Worm (Caenorhabditis elegans) whole organism, L4 larva: Measurements from ENCODE around the gene srh-295.

ENCODE experiments used
- F10B5.3 ChIP-seq: sonication (generic microtip); optimal IDR thresholded peaks from 2 replicates; lab custom pipeline; 2016; ENCODE audit warnings: mild to moderate bottlenecking, missing genetic modification characterization, missing compliant biosample characterization
- F44E2.7 ChIP-seq: fragments of 200-800 bp; sonication (Bioruptor generic); IDR thresholded peaks from 2 replicates; pipeline ENCODE4 v2.1.2; 2022; ENCODE audit warnings: missing genetic modification characterization, missing compliant biosample characterization
- Y105C5A.15 ChIP-seq: fragments of 200-800 bp; sonication (Bioruptor generic); IDR thresholded peaks from 2 replicates; pipeline ENCODE4 v1.3.6; 2022; ENCODE audit warnings: missing genetic modification characterization, missing compliant biosample characterization
- Y75B8A.6 ChIP-seq: fragments of 200-800 bp; sonication (Bioruptor generic); IDR thresholded peaks from 2 replicates; pipeline ENCODE4 v1.3.6; 2022; ENCODE audit warnings: missing genetic modification reagents, missing genetic modification characterization, missing compliant biosample characterization
- ZK337.2 ChIP-seq: fragments of 200-800 bp; sonication (Bioruptor generic); IDR thresholded peaks from 2 replicates; pipeline ENCODE4 v1.3.6; 2022; ENCODE audit warnings: missing genetic modification reagents, missing genetic modification characterization, missing compliant biosample characterization
- aha-1 ChIP-seq: fragments of 150-350 bp; peaks from one replicate; lab custom pipeline; 2014; ENCODE audit warnings: missing biosample characterization, missing genetic modification characterization
- ama-1 ChIP-seq: fragments of 150-350 bp; optimal IDR thresholded peaks from 2 replicates; lab custom pipeline; 2014; ENCODE audit warnings: inconsistent platforms, mixed read lengths
- cey-2 ChIP-seq: sonication (generic microtip); optimal IDR thresholded peaks from 3 replicates; lab custom pipeline; 2017; ENCODE audit warnings: missing genetic modification characterization, mild to moderate bottlenecking, missing compliant biosample characterization, antibody characterized with exemption, borderline replicate concordance; ENCODE audit not compliant: insufficient read depth
- ctbp-1 ChIP-seq: fragments of 200-800 bp; sonication (Bioruptor generic); IDR thresholded peaks from 2 replicates; pipeline ENCODE4 v1.3.6; 2022; ENCODE audit warnings: missing genetic modification reagents, missing genetic modification characterization, missing compliant biosample characterization
- dmd-6 ChIP-seq: fragments of 200-800 bp; sonication (Bioruptor generic); IDR thresholded peaks from 2 replicates; pipeline ENCODE4 v1.3.6; 2022; ENCODE audit warnings: missing genetic modification reagents, missing genetic modification characterization, missing compliant biosample characterization
- duxl-1 ChIP-seq: sonication (generic microtip); optimal IDR thresholded peaks from 2 replicates; lab custom pipeline; 2016; ENCODE audit warnings: mild to moderate bottlenecking, missing genetic modification characterization, moderate library complexity, missing compliant biosample characterization; ENCODE audit not compliant: poor library complexity
- dve-1 ChIP-seq: sonication (generic microtip); optimal IDR thresholded peaks from 2 replicates; lab custom pipeline; 2017; ENCODE audit warnings: antibody characterized with exemption, mild to moderate bottlenecking, missing genetic modification characterization, missing compliant biosample characterization; ENCODE audit not compliant: insufficient read depth
- egl-27 ChIP-seq: sonication (generic microtip); optimal IDR thresholded peaks from 3 replicates; lab custom pipeline; 2017; ENCODE audit warnings: missing biosample characterization, missing genetic modification reagents, missing genetic modification characterization
- fkh-10 ChIP-seq: fragments of 150-350 bp; optimal IDR thresholded peaks from 2 replicates; lab custom pipeline; 2014; ENCODE audit warnings: missing biosample characterization, missing genetic modification reagents, missing genetic modification characterization
- fos-1 ChIP-seq: fragments of 150-350 bp; optimal IDR thresholded peaks from 2 replicates; lab custom pipeline; 2014; ENCODE audit warnings: missing biosample characterization, missing genetic modification characterization
- gei-8 ChIP-seq: fragments of 200-800 bp; sonication (Bioruptor generic); optimal IDR thresholded peaks from 2 replicates; lab custom pipeline; 2018; ENCODE audit warnings: mild to moderate bottlenecking, missing genetic modification characterization, missing compliant biosample characterization
- hif-1 ChIP-seq, 2 experiments: sonication (generic microtip); optimal IDR thresholded peaks; 2 replicates each; lab custom pipeline; 2016 to 2017; ENCODE audit warnings: missing compliant biosample characterization in 2 of 2, missing genetic modification characterization in 2 of 2, missing genetic modification reagents in 2 of 2, missing genotype in 2 of 2, mild to moderate bottlenecking in 1 of 2
- hlh-11 ChIP-seq: fragments of 200-800 bp; sonication (Bioruptor generic); optimal IDR thresholded peaks from 2 replicates; lab custom pipeline; 2018; ENCODE audit warnings: mild to moderate bottlenecking, missing genetic modification characterization, missing compliant biosample characterization
- hmg-1.1 ChIP-seq: fragments of 200-800 bp; sonication (Bioruptor generic); IDR thresholded peaks from 2 replicates; pipeline ENCODE4 v1.3.6; 2022; ENCODE audit warnings: missing genetic modification reagents, missing genetic modification characterization, missing compliant biosample characterization
- lin-1 ChIP-seq: fragments of 200-800 bp; sonication (Bioruptor generic); IDR thresholded peaks from 2 replicates; pipeline ENCODE4 v1.3.6; 2022; ENCODE audit warnings: missing genetic modification reagents, missing genetic modification characterization, missing compliant biosample characterization
- lin-13 ChIP-seq: fragments of 150-350 bp; optimal IDR thresholded peaks from 2 replicates; lab custom pipeline; 2014; ENCODE audit warnings: missing biosample characterization, missing genetic modification reagents, missing genetic modification characterization
- madf-5 ChIP-seq, 2 experiments: fragments of 200-800 bp; sonication (Bioruptor generic); IDR thresholded peaks; 2 replicates each; pipeline ENCODE4 v1.3.6; 2022; ENCODE audit warnings: missing compliant biosample characterization in 2 of 2, missing genetic modification characterization in 2 of 2
- mep-1 ChIP-seq: fragments of 150-350 bp; sonication (generic microtip); optimal IDR thresholded peaks from 3 replicates; lab custom pipeline; 2014; ENCODE audit warnings: missing biosample characterization, missing genetic modification characterization
- mxl-2 ChIP-seq: fragments of 200-800 bp; sonication (Bioruptor generic); conservative IDR thresholded peaks from 2 replicates; pipeline ENCODE4 v1.3.6; 2022; ENCODE audit warnings: missing genetic modification reagents, missing genetic modification characterization, missing compliant biosample characterization
- nhr-102 ChIP-seq: sonication (generic microtip); optimal IDR thresholded peaks from 2 replicates; lab custom pipeline; 2016; ENCODE audit warnings: mild to moderate bottlenecking, missing genetic modification characterization, moderate library complexity, missing compliant biosample characterization
- nhr-111 ChIP-seq: fragments of 200-800 bp; sonication (Bioruptor generic); optimal IDR thresholded peaks from 2 replicates; lab custom pipeline; 2018; ENCODE audit warnings: mild to moderate bottlenecking, missing genetic modification characterization, missing compliant biosample characterization
- nhr-237 ChIP-seq: sonication (generic microtip); optimal IDR thresholded peaks from 2 replicates; lab custom pipeline; 2017; ENCODE audit warnings: missing biosample characterization, missing genetic modification characterization
- pha-4 ChIP-seq, 2 experiments: fragments of 150-350 bp in 1 of 2; fragments of 200-800 bp in 1 of 2; sonication (Bioruptor generic) in 1 of 2; IDR thresholded peaks in 1 of 2; optimal IDR thresholded peaks in 1 of 2; 2 replicates each; pipeline versions ENCODE4 v1.3.6 to Lab custom; 2014 to 2022; ENCODE audit warnings: missing genetic modification characterization in 2 of 2, missing genetic modification reagents in 2 of 2, missing biosample characterization in 1 of 2, missing compliant biosample characterization in 1 of 2
- pqm-1 ChIP-seq: sonication (generic microtip); optimal IDR thresholded peaks from 2 replicates; lab custom pipeline; 2017; ENCODE audit warnings: missing biosample characterization, missing genetic modification characterization
- saeg-2 ChIP-seq: fragments of 200-800 bp; sonication (Bioruptor generic); IDR thresholded peaks from 2 replicates; pipeline ENCODE4 v1.3.6; 2022; ENCODE audit warnings: missing genetic modification reagents, missing genetic modification characterization, missing compliant biosample characterization
- set-16 ChIP-seq: fragments of 200-800 bp; sonication (Bioruptor generic); IDR thresholded peaks from 2 replicates; pipeline ENCODE4 v1.3.6; 2022; ENCODE audit warnings: missing genetic modification reagents, missing genetic modification characterization, missing compliant biosample characterization
- snpc-1.2 ChIP-seq: fragments of 200-800 bp; sonication (Bioruptor generic); IDR thresholded peaks from 2 replicates; pipeline ENCODE4 v1.3.6; 2022; ENCODE audit warnings: missing genetic modification reagents, missing genetic modification characterization, missing compliant biosample characterization
- snpc-4 ChIP-seq: fragments of 150-350 bp; optimal IDR thresholded peaks from 2 replicates; lab custom pipeline; 2014; ENCODE audit warnings: missing biosample characterization, missing genetic modification characterization
- unc-130 ChIP-seq: sonication (generic microtip); optimal IDR thresholded peaks from 2 replicates; lab custom pipeline; 2016; ENCODE audit warnings: missing genetic modification reagents, missing genetic modification characterization, missing compliant biosample characterization
- zfp-3 ChIP-seq: fragments of 200-800 bp; sonication (Bioruptor generic); conservative IDR thresholded peaks from 2 replicates; pipeline ENCODE4 v1.3.6; 2022; ENCODE audit warnings: missing genetic modification reagents, missing genetic modification characterization, missing compliant biosample characterization
- zip-2 ChIP-seq: fragments of 150-350 bp; optimal IDR thresholded peaks from 2 replicates; lab custom pipeline; 2014; ENCODE audit warnings: missing biosample characterization, missing genetic modification characterization

Gene srh-295

ce11 chrV:15330314-15330713, at the start of gene srh-295:
TSS of gene srh-295 (plus strand) at chrV:15330614.
- TF ChIP-seq lin-13 (GFP tag; lab: Kevin White, UChicago) (no peak), aha-1 (tag; lab: Kevin White, UChicago) (no peak), duxl-1 (tag; lab: Kevin White, UChicago) (no peak), egl-27 (no peak), hmg-1.1 (GFP tag; lab: Robert Waterston, UW) (no peak), saeg-2 (GFP tag; lab: Robert Waterston, UW) (no peak), pha-4 (GFP tag; IDR thresholded peaks at IDR 0.05; lab: Robert Waterston, UW) (no peak), pha-4 (tag; optimal IDR thresholded peaks at IDR 0.05; lab: Kevin White, UChicago) (no peak), snpc-4 (tag; lab: Kevin White, UChicago) (no peak), cey-2 (tag; lab: Kevin White, UChicago) (no peak), mxl-2 (GFP tag; lab: Robert Waterston, UW) (no peak), ZK337.2 (GFP tag; lab: Robert Waterston, UW) (no peak), hlh-11 (tag; lab: Kevin White, UChicago) (no peak), nhr-102 (tag; lab: Kevin White, UChicago) (no peak), F44E2.7 (GFP tag; lab: Robert Waterston, UW) (no peak)

DNA sequence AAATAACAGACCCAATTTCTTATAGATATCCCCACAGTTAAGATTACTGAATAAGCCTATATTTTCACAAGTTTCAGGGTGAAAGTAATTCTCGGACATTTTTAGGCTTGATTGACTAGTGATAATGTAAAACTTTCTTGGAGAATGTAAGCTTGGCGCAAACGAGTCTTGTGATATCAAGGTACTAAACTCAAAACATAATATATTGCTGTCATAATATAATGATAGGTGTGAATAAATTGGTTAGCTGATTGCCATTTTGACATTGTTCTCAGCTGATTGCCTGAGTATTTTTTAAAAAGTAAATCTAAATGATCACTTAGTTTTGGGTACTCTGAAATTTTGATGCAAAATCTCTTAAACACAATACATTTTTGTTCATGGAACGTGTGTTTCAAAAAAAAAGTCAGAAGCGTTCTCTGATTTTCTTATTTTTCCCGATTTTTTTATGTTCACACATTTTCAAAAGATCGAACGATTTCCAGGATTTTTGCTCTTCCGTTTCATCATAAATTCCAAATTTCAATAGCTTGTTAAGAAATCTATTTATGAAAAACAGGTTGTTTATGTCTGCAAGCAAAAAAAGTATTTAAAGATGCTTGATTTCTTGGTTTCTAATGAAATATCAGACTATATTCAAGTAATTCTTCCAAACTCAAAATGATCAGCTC, 49.0 kb upstream of the srh-295 start, which contains the start of the genes srw-19 and srx-51:
Gene srw-19, minus strand, starts transcription at position 101 of the 671 bp plus-strand sequence.
Gene srx-51, plus strand, starts transcription at position 621 of the 671 bp plus-strand sequence.
- no peak for TF ChIP-seq fkh-10 (GFP tag; lab: Kevin White, UChicago)
- TF ChIP-seq nhr-237 (tag; lab: Kevin White, UChicago): no peak
- TF ChIP-seq fos-1 (tag; lab: Kevin White, UChicago): no peak
- no peak for TF ChIP-seq Y105C5A.15 (GFP tag; lab: Robert Waterston, UW)
- TF ChIP-seq pha-4 (GFP tag; IDR thresholded peaks at IDR 0.05; lab: Robert Waterston, UW): no peak
- TF ChIP-seq pha-4 (tag; optimal IDR thresholded peaks at IDR 0.05; lab: Kevin White, UChicago): no peak
- TF ChIP-seq pqm-1 (tag; lab: Kevin White, UChicago): no peak
- TF ChIP-seq ama-1: no peak
- no peak for TF ChIP-seq ZK337.2 (GFP tag; lab: Robert Waterston, UW)
- no peak for TF ChIP-seq ctbp-1 (GFP tag; lab: Robert Waterston, UW)
- TF ChIP-seq zfp-3: no peak
- TF ChIP-seq nhr-111 (GFP tag; lab: Kevin White, UChicago): no peak

DNA sequence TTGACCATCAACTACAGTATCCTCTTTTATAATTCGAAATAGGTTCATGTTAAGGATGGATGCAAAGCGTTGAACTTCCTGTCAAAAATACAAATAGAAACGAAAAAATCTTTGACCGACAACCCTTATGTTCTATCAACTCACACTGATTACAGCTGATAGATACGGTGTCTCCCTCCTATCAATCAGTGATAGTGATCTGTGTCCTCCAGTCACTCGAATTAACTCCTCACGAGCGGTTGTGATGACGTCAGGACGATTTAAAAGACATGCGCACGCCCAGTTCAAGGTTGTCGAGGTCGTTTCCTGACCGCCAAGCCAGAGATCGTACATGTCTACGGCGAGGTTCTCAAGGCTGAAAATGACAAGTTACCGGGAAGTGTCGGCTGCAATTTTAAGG, 44.4 kb upstream of the srh-295 start:
- no peak for TF ChIP-seq F10B5.3 (tag; lab: Kevin White, UChicago)
- peak; percentile 96 for TF ChIP-seq dmd-6

DNA sequence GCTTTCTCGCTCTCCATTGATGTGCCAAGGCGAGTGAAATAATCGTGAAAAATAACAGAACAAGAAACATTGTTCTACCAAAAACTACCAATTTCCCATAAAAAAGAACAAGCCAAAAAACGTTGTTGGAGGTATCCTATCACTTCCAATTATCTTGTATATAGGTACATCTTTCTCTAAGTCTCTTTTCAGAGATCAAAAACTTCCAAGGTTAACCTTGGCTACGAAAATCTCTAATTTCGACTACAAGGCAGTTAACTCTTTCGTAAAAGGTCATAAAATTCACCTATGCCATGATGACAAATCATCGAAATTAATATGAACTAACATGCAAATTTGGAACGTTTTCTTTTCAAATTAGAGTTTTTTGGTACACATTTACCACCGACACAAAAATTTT, 42.6 kb upstream of the srh-295 start, which contains the start of gene cyp-34A1:
Gene cyp-34A1, minus strand, starts transcription at position 101 of the 400 bp plus-strand sequence.
- TF ChIP-seq lin-1 (GFP tag; lab: Robert Waterston, UW) (no peak), set-16 (no peak), hif-1 (tag; optimal IDR thresholded peaks at IDR 0.05; lab: Kevin White, UChicago) (no peak), mep-1 (tag; lab: Kevin White, UChicago) (no peak), F44E2.7 (GFP tag; lab: Robert Waterston, UW) (no peak), gei-8 (GFP tag; lab: Kevin White, UChicago) (no peak), Y75B8A.6 (GFP tag; lab: Robert Waterston, UW) (no peak), dve-1 (tag; lab: Kevin White, UChicago) (no peak), snpc-1.2 (GFP tag; lab: Robert Waterston, UW) (no peak), dmd-6 (no peak), pha-4 (GFP tag; IDR thresholded peaks at IDR 0.05; lab: Robert Waterston, UW) (no peak), pha-4 (tag; optimal IDR thresholded peaks at IDR 0.05; lab: Kevin White, UChicago) (no peak), ctbp-1 (GFP tag; lab: Robert Waterston, UW) (no peak), unc-130 (GFP tag; lab: Kevin White, UChicago) (no peak), cey-2 (tag; lab: Kevin White, UChicago) (no peak), madf-5 (GFP tag; IDR thresholded peaks at IDR 0.05; lab: Robert Waterston, UW) (no peak), zip-2 (tag; lab: Kevin White, UChicago) (no peak), saeg-2 (GFP tag; lab: Robert Waterston, UW) (no peak), F10B5.3 (tag; lab: Kevin White, UChicago) (no peak)
